Worm (Caenorhabditis elegans): ENCODE results near the gene C17H12.10.

The C17H12.10 gene

DNA sequence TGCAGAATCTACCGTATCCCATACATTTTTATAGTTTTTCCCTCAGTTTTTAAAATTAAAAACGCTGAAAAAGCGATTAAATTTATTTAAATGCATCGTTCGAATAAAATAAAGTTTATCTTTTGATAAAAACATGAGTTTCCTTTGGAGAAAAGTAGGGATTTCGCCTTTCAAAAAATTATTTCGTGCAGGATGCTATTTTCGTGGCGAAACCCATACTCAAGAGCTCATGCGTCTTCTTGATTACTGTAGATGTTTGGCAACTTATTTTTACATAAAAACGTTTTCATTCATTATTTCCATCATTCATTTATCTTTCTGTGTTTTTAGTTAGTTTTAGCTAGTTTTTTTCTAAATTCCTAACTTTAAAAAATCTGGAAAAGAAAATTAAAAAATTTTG, 16.6 kb upstream of the C17H12.10 start (continued):
- TF ChIP-seq K12H6.12 (tag; optimal IDR thresholded peaks at IDR 0.05) (no peak), xnd-1 (tag; optimal IDR thresholded peaks at IDR 0.05) (peak; percentile 60), F39B2.1 (GFP tag; IDR thresholded peaks at IDR 0.05) (no peak), madf-6 (GFP tag; IDR thresholded peaks at IDR 0.05) (peak; percentile 73), ztf-18 (tag; optimal IDR thresholded peaks at IDR 0.05) (no peak), hsf-1 (GFP tag; IDR thresholded peaks at IDR 0.05) (no peak), ztf-25 (GFP tag; IDR thresholded peaks at IDR 0.05) (no peak), lsl-1 (GFP tag; optimal IDR thresholded peaks at IDR 0.05) (peak; percentile 94), tbp1 (GFP tag; optimal IDR thresholded peaks at IDR 0.05) (peak; percentile 32), ztf-26 (tag; optimal IDR thresholded peaks at IDR 0.05) (no peak), nfya-1 (tag; optimal IDR thresholded peaks at IDR 0.05; ENCODE audit: borderline replicate concordance, insufficient read depth) (no peak), attf-5 (GFP tag; optimal IDR thresholded peaks at IDR 0.05) (no peak), ceh-91 (GFP tag; IDR thresholded peaks at IDR 0.05) (peak; percentile 59), efl-1 (GFP tag; optimal IDR thresholded peaks at IDR 0.05) (peak; percentile 36), nhr-179 (tag; optimal IDR thresholded peaks at IDR 0.05) (no peak), nhr-80 (tag; optimal IDR thresholded peaks at IDR 0.05) (no peak), attf-6 (GFP tag; IDR thresholded peaks at IDR 0.05) (no peak), B0261.1 (tag; optimal IDR thresholded peaks at IDR 0.05) (no peak), D2030.7 (GFP tag; IDR thresholded peaks at IDR 0.05) (0 out of 2 replicates have a peak, but pooled peaks have one; percentile 25), F22D6.2 (tag; optimal IDR thresholded peaks at IDR 0.05) (no peak), F33H1.4 (GFP tag; IDR thresholded peaks at IDR 0.05) (peak; percentile 83), athp-1 (tag; optimal IDR thresholded peaks at IDR 0.05) (no peak), tlf-1 (GFP tag; optimal IDR thresholded peaks at IDR 0.05) (no peak), Y95B8A.8 (GFP tag; IDR thresholded peaks at IDR 0.05) (no peak), lsy-27 (tag; optimal IDR thresholded peaks at IDR 0.05; ENCODE audit: borderline replicate concordance, insufficient read depth) (no peak), Y56A3A.18 (GFP tag; IDR thresholded peaks at IDR 0.05) (no peak), sptf-2 (GFP tag; optimal IDR thresholded peaks at IDR 0.05) (no peak)

DNA sequence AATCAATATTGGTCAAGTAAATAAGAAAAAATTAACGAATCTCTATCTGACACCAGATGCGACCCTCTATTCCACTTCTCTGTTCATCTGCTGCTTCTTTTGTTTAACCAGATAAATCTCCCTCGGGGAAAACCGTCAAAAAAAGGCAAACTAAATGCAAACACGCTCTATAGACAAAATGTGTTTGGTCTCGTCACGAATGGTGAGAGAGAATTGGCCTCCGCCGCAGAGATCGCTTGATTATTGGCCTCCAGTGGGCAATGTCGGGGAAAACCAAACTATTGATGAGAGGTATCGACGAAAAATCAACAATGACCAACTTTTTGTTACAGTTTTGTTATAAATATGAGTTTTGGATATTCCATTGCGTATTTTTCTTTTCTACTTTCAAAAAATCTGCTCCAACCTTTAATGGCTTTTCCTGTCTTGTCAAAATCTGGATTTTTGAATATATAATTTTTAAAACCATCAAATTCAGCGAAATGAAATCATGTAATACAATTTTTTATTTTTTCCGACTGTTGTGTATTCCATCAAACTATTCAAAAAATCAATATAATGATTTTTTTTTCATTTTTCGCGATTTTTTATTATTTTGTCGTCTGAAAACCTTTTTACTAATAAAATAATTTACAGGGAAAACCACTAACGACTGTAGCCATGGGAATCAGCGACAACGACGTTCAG, 16.0 kb upstream of the C17H12.10 start, which contains the start of the genes C17H12.2 and vha-8:
TSS of gene C17H12.2 (minus strand) at position 51 of the 687 bp plus-strand sequence.
TSS of gene vha-8 (plus strand) at position 637 of the 687 bp plus-strand sequence.
- 0 out of 2 replicates have a peak, but pooled peaks have one; percentile 51 for TF ChIP-seq egl-44 (GFP tag; IDR thresholded peaks at IDR 0.05)
- 0 out of 2 replicates have a peak, but pooled peaks have one; percentile 6 for TF ChIP-seq madf-3 (GFP tag; IDR thresholded peaks at IDR 0.05)
- no peak for TF ChIP-seq egl-18 (GFP tag; IDR thresholded peaks at IDR 0.05)
- TF ChIP-seq F23B12.7 (tag; optimal IDR thresholded peaks at IDR 0.05; ENCODE audit: insufficient read depth): peak; percentile 85
- peak; percentile 82 for TF ChIP-seq ekl-4 (GFP tag; IDR thresholded peaks at IDR 0.05)
- TF ChIP-seq F57C9.4 (tag; optimal IDR thresholded peaks at IDR 0.05): no peak
- TF ChIP-seq nfyb-1 (GFP tag; IDR thresholded peaks at IDR 0.05): peak; percentile 73; the same call in 1 of the 2 replicates
- TF ChIP-seq mes-4 (tag; optimal IDR thresholded peaks at IDR 0.05): no peak
- peak; percentile 45 for TF ChIP-seq snpc-4 (GFP tag; optimal IDR thresholded peaks at IDR 0.05)
- peak; percentile 29 to 68 (median 56) for TF ChIP-seq snpc-4 (tag; optimal IDR thresholded peaks at IDR 0.05)
- no peak for TF ChIP-seq bed-1 (GFP tag; IDR thresholded peaks at IDR 0.05)
- TF ChIP-seq dox-1 (GFP tag; IDR thresholded peaks at IDR 0.05): peak; percentile 78
- TF ChIP-seq ccch-3 (GFP tag; optimal IDR thresholded peaks at IDR 0.05): no peak
- peak; percentile 41 for TF ChIP-seq efl-1 (GFP tag; optimal IDR thresholded peaks at IDR 0.05)
- TF ChIP-seq hmg-1.2 (GFP tag; IDR thresholded peaks at IDR 0.05): peak; percentile 28; the same call in 1 of the 2 replicates
- peak; percentile 59 for TF ChIP-seq ztf-26 (tag; optimal IDR thresholded peaks at IDR 0.05)
- peak; percentile 90 for TF ChIP-seq F33H1.4 (GFP tag; IDR thresholded peaks at IDR 0.05)
- no peak for TF ChIP-seq nhr-27 (tag; optimal IDR thresholded peaks at IDR 0.05)
- no peak for TF ChIP-seq fkh-3 (tag; optimal IDR thresholded peaks at IDR 0.05)
- TF ChIP-seq akir-1 (GFP tag; optimal IDR thresholded peaks at IDR 0.05): peak; percentile 7
- no peak for TF ChIP-seq attf-6 (GFP tag; IDR thresholded peaks at IDR 0.05)
- no peak for TF ChIP-seq sptf-2 (GFP tag; optimal IDR thresholded peaks at IDR 0.05)
- TF ChIP-seq rcor-1 (GFP tag; IDR thresholded peaks at IDR 0.05): 0 out of 2 replicates have a peak, but pooled peaks have one; percentile 46
- TF ChIP-seq lin-26 (GFP tag; IDR thresholded peaks at IDR 0.05): peak; percentile 75; the same call in 1 of the 2 replicates
- TF ChIP-seq repo-1 (tag; optimal IDR thresholded peaks at IDR 0.05): peak; percentile 32
